Fruit fly (Drosophila melanogaster): Measurements from ENCODE around the gene Dlic.

- TF ChIP-seq psq (optimal IDR thresholded peaks at IDR 0.05): no peak
- no peak for TF ChIP-seq usp (GFP tag; optimal IDR thresholded peaks at IDR 0.05)
- no peak for TF ChIP-seq CG8478 (optimal IDR thresholded peaks at IDR 0.05)
- no peak for TF ChIP-seq pan (optimal IDR thresholded peaks at IDR 0.05)
Measured at dm6 chrX:11141785-11142591, 12.2 kb upstream of the Dlic start, which contains the start of the genes CG15199 and CG15202.
